Worm (Caenorhabditis elegans) whole organism, young adult: ENCODE data around the gene his-7.
A peak's percentile ranks its signal among the peaks of the same experiment; 100 is the strongest.

Experiments
- B0035.1 ChIP-seq: sonication (generic microtip); optimal IDR thresholded peaks from 2 replicates; lab custom pipeline; 2016; ENCODE audit warnings: missing genetic modification characterization, mild to moderate bottlenecking, missing compliant biosample characterization, missing genotype, missing genetic modification reagents
- B0336.3 ChIP-seq: fragments of 200-800 bp; sonication (Bioruptor generic); IDR thresholded peaks from 2 replicates; pipeline ENCODE4 v1.3.6; 2022; ENCODE audit warnings: missing genetic modification characterization, missing compliant biosample characterization
- C17E4.6 ChIP-seq: fragments of 200-800 bp; sonication (Bioruptor generic); IDR thresholded peaks from 2 replicates; pipeline ENCODE4 v1.3.6; 2022; ENCODE audit warnings: missing genetic modification reagents, missing genetic modification characterization, missing compliant biosample characterization
- F23B12.7 ChIP-seq: sonication (generic microtip); optimal IDR thresholded peaks from 2 replicates; lab custom pipeline; 2017; ENCODE audit warnings: missing genetic modification characterization, mild to moderate bottlenecking, missing compliant biosample characterization, antibody characterized with exemption, moderate library complexity; ENCODE audit not compliant: insufficient read depth
- F33H1.4 ChIP-seq: fragments of 200-800 bp; sonication (Bioruptor generic); IDR thresholded peaks from 2 replicates; pipeline ENCODE4 v1.3.6; 2022; ENCODE audit warnings: missing genetic modification reagents, missing genetic modification characterization, missing compliant biosample characterization
- F49E8.2 ChIP-seq: sonication (generic microtip); optimal IDR thresholded peaks from 3 replicates; lab custom pipeline; 2017; ENCODE audit warnings: missing genetic modification characterization, mild to moderate bottlenecking, missing compliant biosample characterization, antibody characterized with exemption, moderate library complexity; ENCODE audit not compliant: insufficient read depth
- F52B5.7 ChIP-seq: sonication (generic microtip); optimal IDR thresholded peaks from 2 replicates; lab custom pipeline; 2016; ENCODE audit warnings: mild to moderate bottlenecking, missing genetic modification characterization, missing compliant biosample characterization
- F57C9.4 ChIP-seq: sonication (generic microtip); optimal IDR thresholded peaks from 2 replicates; lab custom pipeline; 2017; ENCODE audit warnings: mild to moderate bottlenecking, missing genetic modification characterization, missing compliant biosample characterization
- K11D2.4 ChIP-seq: fragments of 200-800 bp; sonication (Bioruptor generic); IDR thresholded peaks from 2 replicates; pipeline ENCODE4 v1.3.6; 2022; ENCODE audit warnings: missing genetic modification reagents, missing genetic modification characterization, missing compliant biosample characterization
- Y53F4B.3 ChIP-seq: fragments of 200-800 bp; sonication (Bioruptor generic); IDR thresholded peaks from 2 replicates; pipeline ENCODE4 v1.3.6; 2022; ENCODE audit warnings: missing genetic modification reagents, missing genetic modification characterization, missing compliant biosample characterization
- Y53G8AR.9 ChIP-seq: fragments of 200-800 bp; sonication (Bioruptor generic); conservative IDR thresholded peaks from 2 replicates; pipeline ENCODE4 v1.3.6; 2022; ENCODE audit warnings: missing genetic modification reagents, missing genetic modification characterization, missing compliant biosample characterization
- Y79H2A.3 ChIP-seq: fragments of 200-800 bp; sonication (Bioruptor generic); conservative IDR thresholded peaks from 2 replicates; pipeline ENCODE4 v1.3.6; 2022; ENCODE audit warnings: missing genetic modification reagents, missing genetic modification characterization, missing compliant biosample characterization
- akir-1 ChIP-seq: fragments of 200-800 bp; sonication (Bioruptor generic); optimal IDR thresholded peaks from 2 replicates; lab custom pipeline; 2018; ENCODE audit warnings: mild to moderate bottlenecking, missing genetic modification characterization, moderate library complexity, missing compliant biosample characterization
- aptf-3 ChIP-seq: fragments of 200-800 bp; sonication (Bioruptor generic); IDR thresholded peaks from 2 replicates; pipeline ENCODE4 v1.3.6; 2022; ENCODE audit warnings: missing genetic modification characterization, missing compliant biosample characterization
- attf-5 ChIP-seq: fragments of 200-800 bp; sonication (Bioruptor generic); optimal IDR thresholded peaks from 2 replicates; lab custom pipeline; 2018; ENCODE audit warnings: mild to moderate bottlenecking, missing genetic modification characterization, missing compliant biosample characterization
- ccch-3 ChIP-seq: fragments of 200-800 bp; sonication (Bioruptor generic); optimal IDR thresholded peaks from 2 replicates; lab custom pipeline; 2018; ENCODE audit warnings: mild to moderate bottlenecking, missing genetic modification characterization, missing compliant biosample characterization
- cebp-2 ChIP-seq: fragments of 200-800 bp; sonication (Bioruptor generic); IDR thresholded peaks from 2 replicates; pipeline ENCODE4 v1.3.6; 2022; ENCODE audit warnings: missing genetic modification characterization, missing compliant biosample characterization
- ceh-58 ChIP-seq: fragments of 200-800 bp; sonication (Bioruptor generic); IDR thresholded peaks from 2 replicates; pipeline ENCODE4 v1.3.6; 2022; ENCODE audit warnings: missing genetic modification characterization, missing compliant biosample characterization
- efl-1 ChIP-seq: fragments of 150-350 bp; optimal IDR thresholded peaks from 2 replicates; lab custom pipeline; 2014; ENCODE audit warnings: missing biosample characterization, missing genetic modification reagents, missing genetic modification characterization
- ekl-4 ChIP-seq: fragments of 200-800 bp; sonication (Bioruptor generic); IDR thresholded peaks from 2 replicates; pipeline ENCODE4 v1.3.6; 2022; ENCODE audit warnings: missing genetic modification reagents, missing genetic modification characterization, missing compliant biosample characterization
- gei-17 ChIP-seq: fragments of 200-800 bp; sonication (Bioruptor generic); optimal IDR thresholded peaks from 2 replicates; lab custom pipeline; 2018; ENCODE audit warnings: mild to moderate bottlenecking, missing genetic modification characterization, missing compliant biosample characterization
- hlh-12 ChIP-seq: sonication (generic microtip); optimal IDR thresholded peaks from 2 replicates; lab custom pipeline; 2016; ENCODE audit warnings: missing genetic modification characterization, missing compliant biosample characterization
- hmg-1.2 ChIP-seq: fragments of 200-800 bp; sonication (Bioruptor generic); IDR thresholded peaks from 2 replicates; pipeline ENCODE4 v1.3.6; 2022; ENCODE audit warnings: missing genetic modification reagents, missing genetic modification characterization, missing compliant biosample characterization
- let-607 ChIP-seq, 2 experiments: fragments of 200-800 bp in 1 of 2; sonication (Bioruptor generic) in 1 of 2; sonication (generic microtip) in 1 of 2; optimal IDR thresholded peaks; 2 replicates each; lab custom pipeline; 2016 to 2018; ENCODE audit warnings: mild to moderate bottlenecking in 2 of 2, missing compliant biosample characterization in 2 of 2, missing genetic modification characterization in 2 of 2, moderate library complexity in 2 of 2, missing genotype in 1 of 2
- lin-35 ChIP-seq, 3 experiments: fragments of 150-350 bp in 2 of 3; sonication (generic microtip) in 1 of 3; optimal IDR thresholded peaks; 2 replicates each; lab custom pipeline; 2014 to 2018; ENCODE audit warnings: missing biosample characterization in 3 of 3, missing genetic modification characterization in 3 of 3, missing genetic modification reagents in 3 of 3
- lin-40 ChIP-seq: sonication (generic microtip); optimal IDR thresholded peaks from 2 replicates; lab custom pipeline; 2016; ENCODE audit warnings: missing genetic modification characterization, mild to moderate bottlenecking, missing compliant biosample characterization, missing genotype, missing genetic modification reagents
- lir-1 ChIP-seq: fragments of 200-800 bp; sonication (Bioruptor generic); conservative IDR thresholded peaks from 2 replicates; pipeline ENCODE4 v1.3.6; 2022; ENCODE audit warnings: missing genetic modification reagents, missing genetic modification characterization, missing compliant biosample characterization
- lsl-1 ChIP-seq: fragments of 200-800 bp; sonication (Bioruptor generic); optimal IDR thresholded peaks from 2 replicates; lab custom pipeline; 2018; ENCODE audit warnings: mild to moderate bottlenecking, missing genetic modification characterization, moderate library complexity, missing compliant biosample characterization
- lsy-27 ChIP-seq: sonication (generic microtip); optimal IDR thresholded peaks from 2 replicates; lab custom pipeline; 2017; ENCODE audit warnings: missing genetic modification characterization, mild to moderate bottlenecking, missing compliant biosample characterization, antibody characterized with exemption, missing genotype, borderline replicate concordance; ENCODE audit not compliant: insufficient read depth
- madf-3 ChIP-seq: fragments of 200-800 bp; sonication (Bioruptor generic); IDR thresholded peaks from 2 replicates; pipeline ENCODE4 v1.3.6; 2022; ENCODE audit warnings: missing genetic modification reagents, missing genetic modification characterization, missing compliant biosample characterization
- madf-6 ChIP-seq: fragments of 200-800 bp; sonication (Bioruptor generic); IDR thresholded peaks from 2 replicates; pipeline ENCODE4 v1.3.6; 2022; ENCODE audit warnings: missing genetic modification reagents, missing genetic modification characterization, missing compliant biosample characterization
- mxl-1 ChIP-seq: sonication (generic microtip); optimal IDR thresholded peaks from 2 replicates; lab custom pipeline; 2016; ENCODE audit warnings: missing genetic modification characterization, missing compliant biosample characterization
- nfyb-1 ChIP-seq: fragments of 200-800 bp; sonication (Bioruptor generic); IDR thresholded peaks from 2 replicates; pipeline ENCODE4 v1.3.6; 2022; ENCODE audit warnings: missing genetic modification reagents, missing genetic modification characterization, missing compliant biosample characterization
- pbrm-1 ChIP-seq: fragments of 200-800 bp; sonication (Bioruptor generic); IDR thresholded peaks from 2 replicates; pipeline ENCODE4 v1.3.6; 2022; ENCODE audit warnings: missing genetic modification reagents, missing genetic modification characterization, missing compliant biosample characterization
- pha-4 ChIP-seq: fragments of 150-350 bp; sonication (generic microtip); optimal IDR thresholded peaks from 2 replicates; lab custom pipeline; 2014; ENCODE audit warnings: missing biosample characterization, missing genetic modification reagents, missing genetic modification characterization
- rec-8 ChIP-seq, 2 experiments: sonication (generic microtip); optimal IDR thresholded peaks; 2 replicates each; lab custom pipeline; 2016; ENCODE audit warnings: mild to moderate bottlenecking in 2 of 2, missing genetic modification characterization in 2 of 2, missing genetic modification reagents in 2 of 2, missing genotype in 2 of 2, missing biosample characterization in 1 of 2, missing compliant biosample characterization in 1 of 2, moderate library complexity in 1 of 2
- repo-1 ChIP-seq: sonication (generic microtip); optimal IDR thresholded peaks from 2 replicates; lab custom pipeline; 2017; ENCODE audit warnings: mild to moderate bottlenecking, missing genetic modification characterization, missing compliant biosample characterization
- snpc-1.1 ChIP-seq: sonication (generic microtip); optimal IDR thresholded peaks from 2 replicates; lab custom pipeline; 2017; ENCODE audit warnings: missing genetic modification characterization, mild to moderate bottlenecking, missing compliant biosample characterization, antibody characterized with exemption, moderate library complexity, missing genotype, missing genetic modification reagents; ENCODE audit not compliant: insufficient read depth
- somi-1 ChIP-seq: fragments of 200-800 bp; sonication (Bioruptor generic); optimal IDR thresholded peaks from 2 replicates; lab custom pipeline; 2018; ENCODE audit warnings: mild to moderate bottlenecking, missing genetic modification characterization, missing compliant biosample characterization
- sptf-2 ChIP-seq: fragments of 200-800 bp; sonication (Bioruptor generic); optimal IDR thresholded peaks from 2 replicates; lab custom pipeline; 2018; ENCODE audit warnings: mild to moderate bottlenecking, missing genetic modification characterization, missing compliant biosample characterization
- tbp1 ChIP-seq: fragments of 200-800 bp; sonication (Bioruptor generic); optimal IDR thresholded peaks from 2 replicates; lab custom pipeline; 2018; ENCODE audit warnings: mild to moderate bottlenecking, missing genetic modification characterization, missing compliant biosample characterization
- unc-130 ChIP-seq: sonication (generic microtip); optimal IDR thresholded peaks from 2 replicates; lab custom pipeline; 2016; ENCODE audit warnings: missing genetic modification reagents, missing genetic modification characterization, missing compliant biosample characterization
- unc-62 ChIP-seq: fragments of 150-350 bp; optimal IDR thresholded peaks from 2 replicates; lab custom pipeline; 2014; ENCODE audit warnings: missing biosample characterization, missing genetic modification reagents, missing genetic modification characterization
- xnd-1 ChIP-seq: sonication (generic microtip); optimal IDR thresholded peaks from 2 replicates; lab custom pipeline; 2016; ENCODE audit warnings: missing genotype, missing genetic modification reagents, missing genetic modification characterization, missing compliant biosample characterization
- ztf-18 ChIP-seq: sonication (generic microtip); optimal IDR thresholded peaks from 2 replicates; lab custom pipeline; 2016; ENCODE audit warnings: missing genotype, mild to moderate bottlenecking, missing genetic modification characterization, missing compliant biosample characterization
- ztf-28 ChIP-seq: fragments of 200-800 bp; sonication (Bioruptor generic); IDR thresholded peaks from 2 replicates; pipeline ENCODE4 v1.3.6; 2022; ENCODE audit warnings: missing genetic modification reagents, missing genetic modification characterization, missing compliant biosample characterization
- ztf-3 ChIP-seq: fragments of 200-800 bp; sonication (Bioruptor generic); optimal IDR thresholded peaks from 2 replicates; lab custom pipeline; 2018; ENCODE audit warnings: mild to moderate bottlenecking, missing genetic modification characterization, missing compliant biosample characterization

The his-7 gene

DNA sequence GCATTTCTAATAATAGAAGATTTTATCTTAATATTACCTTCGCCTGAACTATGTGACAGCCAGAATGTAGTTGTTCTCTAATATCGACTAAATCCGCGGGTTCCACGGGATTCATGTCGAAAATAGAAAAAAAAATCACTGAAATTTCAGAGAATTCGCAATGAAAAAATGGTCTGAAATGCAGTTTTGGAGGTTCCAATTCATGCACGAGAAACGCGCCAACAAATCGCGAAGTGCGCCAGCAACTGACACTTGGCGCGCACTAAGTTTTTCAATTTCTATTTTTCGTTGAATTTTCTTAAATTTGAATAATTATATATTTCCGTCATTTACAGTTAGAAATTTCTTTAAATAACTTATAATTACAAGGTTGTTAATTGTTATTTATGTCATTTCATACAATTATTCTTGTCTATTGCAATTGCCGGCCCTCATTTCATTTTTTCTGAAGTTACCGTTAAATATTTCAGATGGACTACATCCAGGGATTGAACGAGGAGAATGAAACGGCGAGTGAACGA, 36.7 kb downstream of the his-7 start, which contains the start of the genes F25G6.9 and symk-1 (continued):
- no peak for TF ChIP-seq cebp-2
- peak in 1 of 3 experiments; percentile 42 for TF ChIP-seq lin-35 (GFP tag; optimal IDR thresholded peaks at IDR 0.05; lab: Kevin White, UChicago)
- peak; percentile 96 for TF ChIP-seq ztf-18
- no peak for TF ChIP-seq B0035.1 (tag; lab: Kevin White, UChicago)
- TF ChIP-seq ceh-58 (GFP tag; lab: Robert Waterston, UW): no peak
- TF ChIP-seq tbp1 (GFP tag; lab: Kevin White, UChicago): peak; percentile 17
- no peak for TF ChIP-seq ztf-3 (GFP tag; lab: Kevin White, UChicago)
- peak; percentile 42 for TF ChIP-seq F33H1.4
- TF ChIP-seq C17E4.6: no peak
- TF ChIP-seq Y53G8AR.9 (GFP tag; lab: Robert Waterston, UW): 0 out of 2 replicates have a peak, but pooled peaks have one; percentile 25
- TF ChIP-seq B0336.3 (GFP tag; lab: Robert Waterston, UW): 0 out of 2 replicates have a peak, but pooled peaks have one; percentile 28
- no peak for TF ChIP-seq aptf-3 (GFP tag; lab: Robert Waterston, UW)
- TF ChIP-seq efl-1 (GFP tag; lab: Kevin White, UChicago): peak; percentile 27
- TF ChIP-seq sptf-2: no peak
- TF ChIP-seq akir-1 (GFP tag; lab: Kevin White, UChicago): no peak
- TF ChIP-seq K11D2.4: peak; percentile 57; the same call in 1 of the 2 replicates
- TF ChIP-seq somi-1 (GFP tag; lab: Kevin White, UChicago): no peak
- TF ChIP-seq madf-6: no peak; the same call in 1 of the 2 replicates
- TF ChIP-seq Y53F4B.3 (GFP tag; lab: Robert Waterston, UW): no peak
- TF ChIP-seq rec-8 (tag; optimal IDR thresholded peaks at IDR 0.05; lab: Kevin White, UChicago): no peak
- peak; percentile 72 for TF ChIP-seq lin-40 (tag; lab: Kevin White, UChicago)
- no peak for TF ChIP-seq F49E8.2 (tag; lab: Kevin White, UChicago)
- TF ChIP-seq Y79H2A.3 (GFP tag; lab: Robert Waterston, UW): no peak
- TF ChIP-seq gei-17 (GFP tag; lab: Kevin White, UChicago): no peak
- no peak for TF ChIP-seq repo-1 (tag; lab: Kevin White, UChicago)
- no peak for TF ChIP-seq mxl-1 (tag; lab: Kevin White, UChicago)
- no peak for TF ChIP-seq unc-62 (GFP tag; lab: Kevin White, UChicago)
- no peak for TF ChIP-seq unc-130 (GFP tag; lab: Kevin White, UChicago)
- TF ChIP-seq snpc-1.1 (tag; lab: Kevin White, UChicago): peak; percentile 28
- no peak for TF ChIP-seq ztf-28 (GFP tag; lab: Robert Waterston, UW)
- TF ChIP-seq hmg-1.2 (GFP tag; lab: Robert Waterston, UW): peak; percentile 26; the same call in 1 of the 2 replicates
- no peak for TF ChIP-seq lir-1 (GFP tag; lab: Robert Waterston, UW)
- peak; percentile 37 for TF ChIP-seq lsl-1 (GFP tag; lab: Kevin White, UChicago)
- TF ChIP-seq madf-3 (GFP tag; lab: Robert Waterston, UW): no peak
- peak; percentile 64 for TF ChIP-seq pbrm-1 (GFP tag; lab: Robert Waterston, UW)
- no peak for TF ChIP-seq nfyb-1 (GFP tag; lab: Robert Waterston, UW)
- TF ChIP-seq let-607 (tag; optimal IDR thresholded peaks at IDR 0.05; lab: Kevin White, UChicago): no peak
- TF ChIP-seq ekl-4: no peak
- TF ChIP-seq hlh-12 (tag; lab: Kevin White, UChicago): no peak
- no peak for TF ChIP-seq F23B12.7 (tag; lab: Kevin White, UChicago)
- TF ChIP-seq attf-5 (GFP tag; lab: Kevin White, UChicago): no peak
- peak; percentile 27 for TF ChIP-seq xnd-1
- TF ChIP-seq F57C9.4: no peak
- no peak for TF ChIP-seq lsy-27 (tag; lab: Kevin White, UChicago)
- no peak for TF ChIP-seq ccch-3
- no peak for TF ChIP-seq F52B5.7 (tag; lab: Kevin White, UChicago)
- no peak for TF ChIP-seq pha-4
